Worm (Caenorhabditis elegans): ENCODE measurements around the gene C05C8.8.
A peak's percentile ranks its signal among the peaks of the same experiment; 100 is the strongest.

DNA sequence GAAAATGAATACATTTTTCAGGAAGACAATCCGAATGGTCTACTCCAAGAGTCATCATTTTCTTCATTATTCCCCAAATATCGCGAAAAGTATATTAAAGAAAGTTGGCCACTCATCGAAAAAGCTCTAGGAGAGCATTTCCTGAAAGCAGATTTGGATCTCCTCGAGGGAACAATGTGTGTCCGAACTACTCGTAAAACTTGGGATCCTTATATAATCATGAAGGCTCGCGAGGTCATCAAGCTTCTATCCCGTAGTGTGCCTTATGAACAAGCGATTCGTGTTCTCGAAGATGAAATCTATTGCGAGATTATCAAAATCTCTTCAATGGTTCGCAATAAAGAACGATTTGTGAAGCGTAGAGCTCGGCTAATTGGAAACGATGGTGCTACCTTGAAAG, 23.5 kb downstream of the C05C8.8 start:
- no peak for TF ChIP-seq cey-2 (tag; optimal IDR thresholded peaks at IDR 0.05; ENCODE audit: borderline replicate concordance, insufficient read depth)
- TF ChIP-seq nhr-77 (tag; optimal IDR thresholded peaks at IDR 0.05) = no peak
- TF ChIP-seq ceh-20 (GFP tag; IDR thresholded peaks at IDR 0.05) = no peak
- TF ChIP-seq nhr-28 (tag; optimal IDR thresholded peaks at IDR 0.05) = no peak
- peak; percentile 95 for TF ChIP-seq aha-1 (tag)
- TF ChIP-seq zip-2 (tag; optimal IDR thresholded peaks at IDR 0.05) = no peak
- TF ChIP-seq lin-15B (tag; optimal IDR thresholded peaks at IDR 0.05) = no peak
